Worm (Caenorhabditis elegans): ENCODE data around the gene idpb-3.

idpb-3 gene

ce11 chrII:5081124-5081913 is 20.3 kb downstream of the idpb-3 start, which contains the start of gene dsh-2 (continued):
- TF ChIP-seq cey-2 (tag; optimal IDR thresholded peaks at IDR 0.05; ENCODE audit: borderline replicate concordance, insufficient read depth) (no peak), dmd-6 (GFP tag; IDR thresholded peaks at IDR 0.05) (peak; percentile 13; the same call in 1 of the 2 replicates), nhr-6 (tag; optimal IDR thresholded peaks at IDR 0.05) (peak; percentile 57), spr-1 (tag; optimal IDR thresholded peaks at IDR 0.05) (no peak), daf-12 (tag; optimal IDR thresholded peaks at IDR 0.05) (no peak), unc-39 (tag; optimal IDR thresholded peaks at IDR 0.05) (no peak), F10B5.3 (tag; optimal IDR thresholded peaks at IDR 0.05) (no peak), lin-15B (tag; optimal IDR thresholded peaks at IDR 0.05) (no peak), ceh-82 (tag; optimal IDR thresholded peaks at IDR 0.05) (no peak), zip-2 (tag; optimal IDR thresholded peaks at IDR 0.05) (no peak), aly-2 (tag; optimal IDR thresholded peaks at IDR 0.05) (no peak), lin-39 (tag; optimal IDR thresholded peaks at IDR 0.05) (no peak), Y48G9A.11 (GFP tag; IDR thresholded peaks at IDR 0.05) (no peak), nhr-48 (tag; optimal IDR thresholded peaks at IDR 0.05) (no peak), ama-1 (optimal IDR thresholded peaks at IDR 0.05) (no peak), zfp-2 (tag; optimal IDR thresholded peaks at IDR 0.05) (no peak), skn-1 (tag; optimal IDR thresholded peaks at IDR 0.05) (no peak), dve-1 (tag; optimal IDR thresholded peaks at IDR 0.05; ENCODE audit: insufficient read depth) (peak; percentile 70), mdl-1 (tag; optimal IDR thresholded peaks at IDR 0.05) (peak in 1 of 2 experiments; percentile 30), duxl-1 (tag; optimal IDR thresholded peaks at IDR 0.05; ENCODE audit: poor library complexity) (peak; percentile 45), daf-19 (GFP tag; conservative IDR thresholded peaks at IDR 0.05) (no peak), F37D6.2 (tag; optimal IDR thresholded peaks at IDR 0.05) (no peak), pqm-1 (tag; optimal IDR thresholded peaks at IDR 0.05) (no peak), egl-27 (tag; optimal IDR thresholded peaks at IDR 0.05) (no peak), unc-130 (GFP tag; optimal IDR thresholded peaks at IDR 0.05) (peak; percentile 27), lin-29 (GFP tag; IDR thresholded peaks at IDR 0.05) (no peak), attf-4 (tag; optimal IDR thresholded peaks at IDR 0.05) (no peak), ctbp-1 (GFP tag; IDR thresholded peaks at IDR 0.05) (no peak), dmd-9 (GFP tag; IDR thresholded peaks at IDR 0.05) (no peak), saeg-2 (GFP tag; IDR thresholded peaks at IDR 0.05) (no peak), mxl-2 (GFP tag; conservative IDR thresholded peaks at IDR 0.05) (no peak), ceh-28 (tag; optimal IDR thresholded peaks at IDR 0.05) (peak; percentile 25), tag-97 (GFP tag; IDR thresholded peaks at IDR 0.05) (no peak), hif-1 (tag; optimal IDR thresholded peaks at IDR 0.05) (no peak), nhr-25 (tag; optimal IDR thresholded peaks at IDR 0.05; ENCODE audit: borderline replicate concordance, insufficient read depth) (no peak), lir-3 (tag; optimal IDR thresholded peaks at IDR 0.05) (no peak), mxl-3 (GFP tag; optimal IDR thresholded peaks at IDR 0.05) (peak; percentile 64), lin-38 (GFP tag; IDR thresholded peaks at IDR 0.05) (peak; percentile 55), egl-43 (GFP tag; IDR thresholded peaks at IDR 0.05) (no peak), mes-2 (tag; optimal IDR thresholded peaks at IDR 0.05; ENCODE audit: poor library complexity, severe bottlenecking) (peak; percentile 85), fkh-10 (GFP tag; optimal IDR thresholded peaks at IDR 0.05) (no peak), lsy-2 (tag; optimal IDR thresholded peaks at IDR 0.05) (peak in 1 of 2 experiments; percentile 73), lim-7 (GFP tag; IDR thresholded peaks at IDR 0.05) (no peak), mep-1 (tag; optimal IDR thresholded peaks at IDR 0.05) (no peak), pha-4 (GFP tag; IDR thresholded peaks at IDR 0.05) (no peak), pha-4 (tag; optimal IDR thresholded peaks at IDR 0.05) (peak; percentile 43), dpl-1 (GFP tag; optimal IDR thresholded peaks at IDR 0.05) (peak; percentile 77), daf-16 (GFP tag; optimal IDR thresholded peaks at IDR 0.05) (no peak), daf-16 (tag; optimal IDR thresholded peaks at IDR 0.05) (peak; percentile 50), rbr-2 (tag; optimal IDR thresholded peaks at IDR 0.05) (peak; percentile 26)

Measured in whole organism, L4 larva.